Fruit fly (Drosophila melanogaster): ENCODE data around the gene Yp1.

DNA sequence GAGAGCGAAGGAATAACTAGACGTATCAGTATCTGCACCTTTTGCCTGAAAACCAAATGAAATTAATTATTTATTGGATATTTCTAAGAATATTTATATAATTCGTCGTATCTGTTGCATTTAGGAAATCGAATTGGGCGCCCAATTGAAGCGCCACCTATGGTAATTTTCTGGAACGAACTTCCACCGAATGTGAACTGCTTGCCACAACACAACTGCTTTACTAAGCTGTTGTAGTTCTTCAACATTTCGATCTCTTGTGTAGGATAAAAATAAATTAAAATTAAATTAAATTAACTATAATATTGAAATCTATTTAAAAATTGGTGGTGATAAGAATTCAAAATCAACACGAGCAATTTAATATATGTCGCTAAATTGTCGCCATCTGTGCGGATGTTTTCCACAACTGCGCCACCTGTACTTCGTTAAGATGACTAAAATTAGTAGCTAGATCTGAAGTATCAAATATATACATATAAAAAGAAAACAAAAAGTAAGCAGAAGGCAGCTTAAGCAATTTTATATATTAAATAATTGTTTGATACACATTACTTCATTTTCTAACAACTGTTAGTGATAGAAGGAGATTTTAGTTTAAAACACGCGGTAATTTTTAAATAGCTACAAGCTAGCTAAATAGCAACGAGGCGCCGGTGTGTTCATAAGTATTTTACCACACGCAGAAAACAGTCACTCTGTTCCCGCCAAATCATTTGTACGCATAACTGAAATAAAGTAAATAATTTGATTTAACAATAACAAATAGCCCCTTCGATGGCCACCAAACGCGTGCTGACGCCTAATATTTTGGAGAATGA, 43.6 kb upstream of the Yp1 start, which contains the start of gene Dna2:
- no peak for TF ChIP-seq CG8478 (optimal IDR thresholded peaks at IDR 0.05)
- TF ChIP-seq CTCF (optimal IDR thresholded peaks at IDR 0.05), result peak; percentile 19 to 86

Data from S2 (cell line).